Fruit fly (Drosophila melanogaster) whole organism, embryonic: ENCODE data around the gene CG11811.
A peak's percentile ranks its signal among the peaks of the same experiment; 100 is the strongest.

Experiments used
- BEAF-32 ChIP-seq: fragments of 200-800 bp; sonication (Bioruptor generic); optimal IDR thresholded peaks from 3 replicates; lab custom pipeline; 2017; ENCODE audit warnings: missing biosample characterization, missing genetic modification characterization, mild to moderate bottlenecking, moderate library complexity, missing genetic modification reagents
- CG10147 ChIP-seq: fragments of 200-800 bp; sonication (Bioruptor generic); optimal IDR thresholded peaks from 2 replicates; lab custom pipeline; 2019; ENCODE audit warnings: missing biosample characterization, mild to moderate bottlenecking, missing genetic modification characterization, moderate library complexity
- CG10209 ChIP-seq: fragments of 200-800 bp; sonication (Bioruptor generic); optimal IDR thresholded peaks from 3 replicates; lab custom pipeline; 2017; ENCODE audit warnings: missing biosample characterization, mild to moderate bottlenecking, missing genetic modification characterization, missing genetic modification reagents
- CG10431 ChIP-seq: fragments of 200-800 bp; sonication (Bioruptor generic); optimal IDR thresholded peaks from 3 replicates; lab custom pipeline; 2018; ENCODE audit warnings: missing biosample characterization, mild to moderate bottlenecking, missing genetic modification characterization
- CG11504 ChIP-seq: fragments of 200-800 bp; sonication (Bioruptor generic); optimal IDR thresholded peaks from 3 replicates; lab custom pipeline; 2019; ENCODE audit warnings: missing biosample characterization, mild to moderate bottlenecking, missing genetic modification characterization, moderate library complexity
- CG12391 ChIP-seq: fragments of 200-800 bp; sonication (Bioruptor generic); optimal IDR thresholded peaks from 3 replicates; lab custom pipeline; 2018; ENCODE audit warnings: missing biosample characterization, mild to moderate bottlenecking, missing genetic modification characterization, moderate library complexity
- CG12659 ChIP-seq: fragments of 200-800 bp; sonication (Bioruptor generic); optimal IDR thresholded peaks from 3 replicates; lab custom pipeline; 2017; ENCODE audit warnings: mild to moderate bottlenecking, missing biosample characterization, missing genetic modification reagents, missing genetic modification characterization
- CG14710 ChIP-seq: fragments of 200-800 bp; sonication (Bioruptor generic); optimal IDR thresholded peaks from 3 replicates; lab custom pipeline; 2019; ENCODE audit warnings: missing biosample characterization, mild to moderate bottlenecking, missing genetic modification characterization, moderate library complexity
- CG15514 ChIP-seq: fragments of 200-800 bp; sonication (Bioruptor generic); optimal IDR thresholded peaks from 3 replicates; lab custom pipeline; 2017; ENCODE audit warnings: missing biosample characterization, missing genetic modification characterization, mild to moderate bottlenecking, moderate library complexity, missing genetic modification reagents
- CG17361 ChIP-seq: fragments of 200-800 bp; sonication (Bioruptor generic); IDR thresholded peaks from 3 replicates; pipeline ENCODE4 v1.3.6; 2022; ENCODE audit warnings: missing biosample characterization, missing genetic modification characterization
- CG2120 ChIP-seq: fragments of 200-800 bp; sonication (Bioruptor generic); optimal IDR thresholded peaks from 3 replicates; lab custom pipeline; 2016; ENCODE audit warnings: missing biosample characterization, missing genetic modification characterization
- CG2712 ChIP-seq: fragments of 200-800 bp; optimal IDR thresholded peaks from 3 replicates; lab custom pipeline; 2019; ENCODE audit warnings: missing biosample characterization, mild to moderate bottlenecking, missing genetic modification characterization, moderate library complexity
- CG30431 ChIP-seq: fragments of 200-800 bp; sonication (Bioruptor generic); optimal IDR thresholded peaks from 2 replicates; lab custom pipeline; 2017; ENCODE audit warnings: missing biosample characterization, missing genetic modification characterization
- CG31365 ChIP-seq: fragments of 200-800 bp; sonication (Bioruptor generic); optimal IDR thresholded peaks from 2 replicates; lab custom pipeline; 2018; ENCODE audit warnings: missing biosample characterization, mild to moderate bottlenecking, missing genetic modification characterization
- CG32772 ChIP-seq: fragments of 200-800 bp; sonication (Bioruptor generic); IDR thresholded peaks from 2 replicates; pipeline ENCODE4 v1.3.6; 2022; ENCODE audit warnings: missing biosample characterization, missing genetic modification characterization
- CG3847 ChIP-seq: fragments of 200-800 bp; sonication (Bioruptor generic); IDR thresholded peaks from 2 replicates; pipeline ENCODE4 v1.3.6; 2022; ENCODE audit warnings: missing biosample characterization, missing genetic modification characterization
- CG3995 ChIP-seq: fragments of 200-800 bp; sonication (Bioruptor generic); optimal IDR thresholded peaks from 3 replicates; lab custom pipeline; 2016; ENCODE audit warnings: missing biosample characterization, missing genetic modification characterization
- CG4328 ChIP-seq: fragments of 200-800 bp; sonication (Bioruptor generic); optimal IDR thresholded peaks from 3 replicates; lab custom pipeline; 2017; ENCODE audit warnings: missing biosample characterization, missing genetic modification reagents, missing genetic modification characterization
- CTCF ChIP-seq: fragments of 200-800 bp; sonication (Bioruptor generic); optimal IDR thresholded peaks from 2 replicates; lab custom pipeline; 2017; ENCODE audit warnings: missing biosample characterization, mild to moderate bottlenecking, missing genetic modification characterization, moderate library complexity
- CoRest ChIP-seq: fragments of 200-800 bp; sonication (Bioruptor generic); optimal IDR thresholded peaks from 3 replicates; lab custom pipeline; 2018; ENCODE audit warnings: missing biosample characterization, mild to moderate bottlenecking, missing genetic modification characterization, moderate library complexity
- Dp ChIP-seq: fragments of 200-800 bp; sonication (Bioruptor generic); optimal IDR thresholded peaks from 2 replicates; lab custom pipeline; 2018; ENCODE audit warnings: missing biosample characterization, mild to moderate bottlenecking, missing genetic modification characterization, moderate library complexity
- E2f2 ChIP-seq: fragments of 200-800 bp; sonication (Bioruptor generic); IDR thresholded peaks from 2 replicates; pipeline ENCODE4 v1.3.6; 2022; ENCODE audit warnings: missing biosample characterization, missing genetic modification characterization
- Fer1 ChIP-seq: fragments of 200-800 bp; sonication (Bioruptor generic); optimal IDR thresholded peaks from 2 replicates; lab custom pipeline; 2017; ENCODE audit warnings: missing biosample characterization, mild to moderate bottlenecking, missing genetic modification characterization
- HLH4C ChIP-seq: fragments of 200-800 bp; sonication (Bioruptor generic); IDR thresholded peaks from 3 replicates; pipeline ENCODE4 v1.3.6; 2022; ENCODE audit warnings: missing biosample characterization, missing genetic modification characterization; ENCODE audit not compliant: partially characterized antibody
- Hey ChIP-seq: fragments of 200-800 bp; sonication (Bioruptor generic); optimal IDR thresholded peaks from 3 replicates; lab custom pipeline; 2018; ENCODE audit warnings: missing biosample characterization, mild to moderate bottlenecking, missing genetic modification characterization
- HmgZ ChIP-seq: fragments of 200-800 bp; sonication (Bioruptor generic); optimal IDR thresholded peaks from 2 replicates; lab custom pipeline; 2018; ENCODE audit warnings: missing biosample characterization, mild to moderate bottlenecking, missing genetic modification characterization
- Hr3 ChIP-seq: fragments of 200-800 bp; sonication (Bioruptor generic); optimal IDR thresholded peaks from 3 replicates; lab custom pipeline; 2016; ENCODE audit warnings: missing biosample characterization, missing genetic modification characterization
- Lhr ChIP-seq: fragments of 200-800 bp; sonication (Bioruptor generic); optimal IDR thresholded peaks from 3 replicates; lab custom pipeline; 2017; ENCODE audit warnings: mild to moderate bottlenecking, missing biosample characterization, missing genetic modification reagents, missing genetic modification characterization
- NC2β ChIP-seq: fragments of 200-800 bp; sonication (Bioruptor generic); optimal IDR thresholded peaks from 2 replicates; lab custom pipeline; 2016; ENCODE audit warnings: missing biosample characterization, missing genetic modification characterization
- Ravus ChIP-seq: fragments of 200-800 bp; sonication (Bioruptor generic); IDR thresholded peaks from 2 replicates; pipeline ENCODE4 v1.3.6; 2022; ENCODE audit warnings: missing biosample characterization, missing genetic modification characterization
- Xbp1 ChIP-seq: fragments of 200-800 bp; sonication (Bioruptor generic); optimal IDR thresholded peaks from 3 replicates; lab custom pipeline; 2016; ENCODE audit warnings: missing biosample characterization, mild to moderate bottlenecking, missing genetic modification characterization
- Xrp1 ChIP-seq: fragments of 200-800 bp; sonication (Bioruptor generic); IDR thresholded peaks from 2 replicates; pipeline ENCODE4 v1.3.6; 2022; ENCODE audit warnings: missing biosample characterization, missing genetic modification characterization
- abd-A ChIP-seq: fragments of 200-800 bp; sonication (Bioruptor generic); optimal IDR thresholded peaks from 3 replicates; lab custom pipeline; 2019; ENCODE audit warnings: missing biosample characterization, mild to moderate bottlenecking, missing genetic modification characterization, moderate library complexity
- aop ChIP-seq: fragments of 200-800 bp; sonication (Bioruptor generic); IDR thresholded peaks from 2 replicates; pipeline ENCODE4 v1.3.6; 2022; ENCODE audit warnings: missing biosample characterization, missing genetic modification characterization
- bsh ChIP-seq, 2 experiments: fragments of 200-800 bp; sonication (Bioruptor generic); optimal IDR thresholded peaks; 2 replicates each; lab custom pipeline; 2017 to 2018; ENCODE audit warnings: mild to moderate bottlenecking in 2 of 2, missing biosample characterization in 2 of 2, missing genetic modification characterization in 2 of 2, moderate library complexity in 1 of 2
- dpn ChIP-seq, 2 experiments: fragments of 200-800 bp; sonication (Bioruptor generic); optimal IDR thresholded peaks; 3 replicates each; lab custom pipeline; 2016; ENCODE audit warnings: missing biosample characterization in 2 of 2, missing genetic modification characterization in 2 of 2
- ewg ChIP-seq: fragments of 200-800 bp; sonication (Bioruptor generic); optimal IDR thresholded peaks from 3 replicates; lab custom pipeline; 2017; ENCODE audit warnings: mild to moderate bottlenecking, missing biosample characterization, missing genetic modification reagents, missing genetic modification characterization
- gem ChIP-seq: fragments of 200-800 bp; sonication (Bioruptor generic); optimal IDR thresholded peaks from 2 replicates; lab custom pipeline; 2019; ENCODE audit warnings: missing biosample characterization, mild to moderate bottlenecking, missing genetic modification characterization, moderate library complexity
- grau ChIP-seq: fragments of 200-800 bp; optimal IDR thresholded peaks from 3 replicates; lab custom pipeline; 2019; ENCODE audit warnings: missing biosample characterization, mild to moderate bottlenecking, missing genetic modification characterization, moderate library complexity
- hth ChIP-seq: fragments of >200 bp; optimal IDR thresholded peaks from 2 replicates; lab custom pipeline; 2017; ENCODE audit warnings: inconsistent platforms
- knrl ChIP-seq: fragments of 200-800 bp; sonication (Bioruptor generic); IDR thresholded peaks from 3 replicates; pipeline ENCODE4 v1.3.6; 2022; ENCODE audit warnings: missing biosample characterization, missing genetic modification characterization; ENCODE audit not compliant: partially characterized antibody
- lab ChIP-seq: fragments of 200-800 bp; sonication (Bioruptor generic); optimal IDR thresholded peaks from 3 replicates; lab custom pipeline; 2017; ENCODE audit warnings: missing biosample characterization, missing genetic modification characterization, mild to moderate bottlenecking, moderate library complexity, missing genetic modification reagents
- nmo ChIP-seq: fragments of 200-800 bp; sonication (Bioruptor generic); optimal IDR thresholded peaks from 2 replicates; lab custom pipeline; 2018; ENCODE audit warnings: missing biosample characterization, mild to moderate bottlenecking, missing genetic modification characterization, moderate library complexity
- pho ChIP-seq: fragments of 200-800 bp; sonication (Bioruptor generic); optimal IDR thresholded peaks from 2 replicates; lab custom pipeline; 2016; ENCODE audit warnings: missing biosample characterization, missing genetic modification characterization
- phol ChIP-seq: fragments of 200-800 bp; sonication (Bioruptor generic); optimal IDR thresholded peaks from 3 replicates; lab custom pipeline; 2018; ENCODE audit warnings: missing biosample characterization, mild to moderate bottlenecking, missing genetic modification characterization, moderate library complexity
- pnt ChIP-seq: fragments of 200-800 bp; sonication (Bioruptor generic); optimal IDR thresholded peaks from 3 replicates; lab custom pipeline; 2016; ENCODE audit warnings: missing biosample characterization, missing genetic modification characterization
- pum ChIP-seq: fragments of 200-800 bp; sonication (Bioruptor generic); optimal IDR thresholded peaks from 2 replicates; lab custom pipeline; 2016; ENCODE audit warnings: missing biosample characterization, missing genetic modification characterization
- sug ChIP-seq: fragments of 200-800 bp; optimal IDR thresholded peaks from 2 replicates; lab custom pipeline; 2019; ENCODE audit warnings: missing biosample characterization, mild to moderate bottlenecking, missing genetic modification characterization, moderate library complexity
- twi ChIP-seq: fragments of 200-800 bp; optimal IDR thresholded peaks from 2 replicates; lab custom pipeline; 2019; ENCODE audit warnings: missing biosample characterization, mild to moderate bottlenecking, missing genetic modification characterization, moderate library complexity
- zen2 ChIP-seq: fragments of 200-800 bp; sonication (Bioruptor generic); IDR thresholded peaks from 3 replicates; pipeline ENCODE4 v1.3.6; 2022; ENCODE audit warnings: missing biosample characterization, missing genetic modification characterization; ENCODE audit not compliant: partially characterized antibody

Gene CG11811

DNA sequence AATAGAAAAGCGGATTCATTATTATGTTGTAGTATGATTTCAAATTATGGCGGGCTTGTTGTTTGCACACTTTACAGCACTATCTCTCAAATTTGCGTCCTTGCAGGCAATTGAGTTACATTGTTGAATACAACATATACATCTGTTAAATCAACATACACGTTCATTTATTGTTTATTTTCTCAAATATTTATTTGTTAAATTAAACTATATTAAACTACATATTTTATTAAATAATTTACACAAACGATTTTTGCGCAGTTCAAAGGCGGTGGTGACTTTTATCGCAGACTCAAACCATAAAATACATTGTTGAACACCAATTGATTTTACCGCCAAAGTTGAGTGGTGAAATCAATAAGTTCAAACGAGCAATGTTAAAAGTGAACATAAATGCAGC lies 7.4 kb downstream of the CG11811 start (continued):
- TF ChIP-seq nmo (GFP tag; lab: Kevin White, UChicago) (peak; percentile 46), CG14710 (tag; lab: Kevin White, UChicago) (peak; percentile 83), Fer1 (GFP tag; lab: Kevin White, UChicago) (peak; percentile 23), Xrp1 (peak; percentile 31; the same call in 1 of the 2 replicates), HmgZ (tag; lab: Kevin White, UChicago) (peak; percentile 52), CG17361 (peak; percentile 62; the same call in 2 of the 3 replicates), sug (tag; lab: Kevin White, UChicago) (peak; percentile 62), CTCF (GFP tag; lab: Kevin White, UChicago) (peak; percentile 69), phol (tag; lab: Kevin White, UChicago) (peak; percentile 52), bsh (GFP tag; optimal IDR thresholded peaks at IDR 0.05; lab: Kevin White, UChicago) (no peak), grau (peak; percentile 29), aop (GFP tag; lab: Robert Waterston, UW) (no peak), CG3847 (GFP tag; lab: Robert Waterston, UW) (peak; percentile 72; the same call in 1 of the 2 replicates), ewg (GFP tag; lab: Kevin White, UChicago) (peak; percentile 74), twi (no peak), gem (tag; lab: Kevin White, UChicago) (peak; percentile 27), CG30431 (GFP tag; lab: Kevin White, UChicago) (no peak), CG32772 (GFP tag; lab: Robert Waterston, UW) (no peak), CG12659 (GFP tag; lab: Kevin White, UChicago) (peak; percentile 52), CG2120 (GFP tag; lab: Kevin White, UChicago) (peak; percentile 28), Xbp1 (GFP tag; lab: Kevin White, UChicago) (peak; percentile 3), abd-A (tag; lab: Kevin White, UChicago) (peak; percentile 28), CG2712 (tag; lab: Kevin White, UChicago) (peak; percentile 53), CG3995 (GFP tag; lab: Kevin White, UChicago) (peak; percentile 26), Hr3 (GFP tag; lab: Kevin White, UChicago) (peak; percentile 1), lab (GFP tag; lab: Kevin White, UChicago) (peak; percentile 10), CG15514 (GFP tag; lab: Kevin White, UChicago) (peak; percentile 74), dpn (GFP tag; optimal IDR thresholded peaks at IDR 0.05; lab: Kevin White, UChicago) (peak in 1 of 2 experiments; percentile 22), pum (no peak), E2f2 (GFP tag; lab: Robert Waterston, UW) (peak; percentile 100), CG4328 (GFP tag; lab: Kevin White, UChicago) (no peak), CG10147 (peak; percentile 9), Hey (no peak), CG31365 (no peak), CG12391 (tag; lab: Kevin White, UChicago) (peak; percentile 51), CoRest (tag; lab: Kevin White, UChicago) (peak; percentile 61), BEAF-32 (GFP tag; lab: Kevin White, UChicago) (peak; percentile 43), NC2β (GFP tag; lab: Kevin White, UChicago) (no peak), knrl (GFP tag; lab: Robert Waterston, UW) (0 out of 3 replicates have a peak, but pooled peaks have one; percentile 36), hth (no peak), Lhr (GFP tag; lab: Kevin White, UChicago) (peak; percentile 34), CG10209 (peak; percentile 18), zen2 (GFP tag; lab: Robert Waterston, UW) (no peak), Dp (peak; percentile 99), Ravus (GFP tag; lab: Robert Waterston, UW) (no peak), pho (GFP tag; lab: Kevin White, UChicago) (no peak), CG11504 (tag; lab: Kevin White, UChicago) (peak; percentile 49), pnt (no peak), HLH4C (GFP tag; lab: Robert Waterston, UW) (no peak), CG10431 (no peak)
